Worm (Caenorhabditis elegans) whole organism, young adult: Measurements from ENCODE around the gene puf-5.
A peak's percentile ranks its signal among the peaks of the same experiment; 100 is the strongest.

Experiments used
- F33H1.4 ChIP-seq: fragments of 200-800 bp; sonication (Bioruptor generic); IDR thresholded peaks from 2 replicates; pipeline ENCODE4 v1.3.6; 2022; ENCODE audit warnings: missing genetic modification reagents, missing genetic modification characterization, missing compliant biosample characterization
- F37B4.10 ChIP-seq: fragments of 200-800 bp; sonication (Bioruptor generic); IDR thresholded peaks from 2 replicates; pipeline ENCODE4 v1.3.6; 2022; ENCODE audit warnings: missing genetic modification characterization, missing compliant biosample characterization
- F57C9.4 ChIP-seq: sonication (generic microtip); optimal IDR thresholded peaks from 2 replicates; lab custom pipeline; 2017; ENCODE audit warnings: mild to moderate bottlenecking, missing genetic modification characterization, missing compliant biosample characterization
- T26A5.8 ChIP-seq: sonication (generic microtip); optimal IDR thresholded peaks from 2 replicates; lab custom pipeline; 2016; ENCODE audit warnings: missing genetic modification characterization, missing compliant biosample characterization
- Y53F4B.3 ChIP-seq: fragments of 200-800 bp; sonication (Bioruptor generic); IDR thresholded peaks from 2 replicates; pipeline ENCODE4 v1.3.6; 2022; ENCODE audit warnings: missing genetic modification reagents, missing genetic modification characterization, missing compliant biosample characterization
- Y53G8AR.9 ChIP-seq: fragments of 200-800 bp; sonication (Bioruptor generic); conservative IDR thresholded peaks from 2 replicates; pipeline ENCODE4 v1.3.6; 2022; ENCODE audit warnings: missing genetic modification reagents, missing genetic modification characterization, missing compliant biosample characterization
- aptf-2 ChIP-seq: fragments of 200-800 bp; sonication (Bioruptor generic); conservative IDR thresholded peaks from 2 replicates; pipeline ENCODE4 v1.3.6; 2022; ENCODE audit warnings: missing genetic modification reagents, missing genetic modification characterization, missing compliant biosample characterization
- bed-1 ChIP-seq: fragments of 200-800 bp; sonication (Bioruptor generic); IDR thresholded peaks from 2 replicates; pipeline ENCODE4 v1.3.6; 2022; ENCODE audit warnings: missing genetic modification reagents, missing genetic modification characterization, missing compliant biosample characterization
- cebp-1 ChIP-seq, 2 experiments: fragments of 200-800 bp in 1 of 2; sonication (Bioruptor generic) in 1 of 2; sonication (generic microtip) in 1 of 2; IDR thresholded peaks in 1 of 2; optimal IDR thresholded peaks in 1 of 2; 2 replicates each; pipeline versions ENCODE4 v1.3.6 to Lab custom; 2017 to 2022; ENCODE audit warnings: missing compliant biosample characterization in 2 of 2, missing genetic modification characterization in 2 of 2, mild to moderate bottlenecking in 1 of 2, missing genetic modification reagents in 1 of 2, moderate library complexity in 1 of 2
- chd-7 ChIP-seq: sonication (generic microtip); optimal IDR thresholded peaks from 2 replicates; lab custom pipeline; 2016; ENCODE audit warnings: mild to moderate bottlenecking, missing genetic modification characterization, moderate library complexity, missing compliant biosample characterization
- die-1 ChIP-seq: sonication (generic microtip); optimal IDR thresholded peaks from 2 replicates; lab custom pipeline; 2016; ENCODE audit warnings: missing genotype, mild to moderate bottlenecking, missing genetic modification characterization, missing compliant biosample characterization
- dpff-1 ChIP-seq: sonication (generic microtip); optimal IDR thresholded peaks from 2 replicates; lab custom pipeline; 2017; ENCODE audit warnings: mild to moderate bottlenecking, missing genetic modification characterization, missing compliant biosample characterization
- dpl-1 ChIP-seq: fragments of 150-350 bp; optimal IDR thresholded peaks from 2 replicates; lab custom pipeline; 2014; ENCODE audit warnings: missing biosample characterization, missing genetic modification reagents, missing genetic modification characterization
- hmg-1.2 ChIP-seq: fragments of 200-800 bp; sonication (Bioruptor generic); IDR thresholded peaks from 2 replicates; pipeline ENCODE4 v1.3.6; 2022; ENCODE audit warnings: missing genetic modification reagents, missing genetic modification characterization, missing compliant biosample characterization
- hrde-1 ChIP-seq: sonication (generic microtip); optimal IDR thresholded peaks from 2 replicates; lab custom pipeline; 2016; ENCODE audit warnings: missing genetic modification characterization, mild to moderate bottlenecking, missing compliant biosample characterization, moderate library complexity, missing genotype, missing genetic modification reagents, borderline replicate concordance
- lag-1 ChIP-seq: fragments of 200-800 bp; sonication (Bioruptor generic); IDR thresholded peaks from 2 replicates; pipeline ENCODE4 v1.3.6; 2022; ENCODE audit warnings: missing genetic modification reagents, missing genetic modification characterization, missing compliant biosample characterization
- let-607 ChIP-seq, 2 experiments: fragments of 200-800 bp in 1 of 2; sonication (Bioruptor generic) in 1 of 2; sonication (generic microtip) in 1 of 2; optimal IDR thresholded peaks; 2 replicates each; lab custom pipeline; 2016 to 2018; ENCODE audit warnings: mild to moderate bottlenecking in 2 of 2, missing compliant biosample characterization in 2 of 2, missing genetic modification characterization in 2 of 2, moderate library complexity in 2 of 2, missing genotype in 1 of 2
- lin-26 ChIP-seq: fragments of 200-800 bp; sonication (Bioruptor generic); IDR thresholded peaks from 2 replicates; pipeline ENCODE4 v1.3.6; 2022; ENCODE audit warnings: missing genetic modification reagents, missing genetic modification characterization, missing compliant biosample characterization
- lin-54 ChIP-seq: fragments of 200-800 bp; sonication (Bioruptor generic); optimal IDR thresholded peaks from 2 replicates; lab custom pipeline; 2018; ENCODE audit warnings: mild to moderate bottlenecking, missing genetic modification characterization, missing compliant biosample characterization
- lir-1 ChIP-seq: fragments of 200-800 bp; sonication (Bioruptor generic); conservative IDR thresholded peaks from 2 replicates; pipeline ENCODE4 v1.3.6; 2022; ENCODE audit warnings: missing genetic modification reagents, missing genetic modification characterization, missing compliant biosample characterization
- madf-3 ChIP-seq: fragments of 200-800 bp; sonication (Bioruptor generic); IDR thresholded peaks from 2 replicates; pipeline ENCODE4 v1.3.6; 2022; ENCODE audit warnings: missing genetic modification reagents, missing genetic modification characterization, missing compliant biosample characterization
- mcd-1 ChIP-seq: fragments of 200-800 bp; sonication (Bioruptor generic); IDR thresholded peaks from 2 replicates; pipeline ENCODE4 v1.3.6; 2022; ENCODE audit warnings: missing genetic modification reagents, missing genetic modification characterization, missing compliant biosample characterization
- pha-4 ChIP-seq: fragments of 150-350 bp; sonication (generic microtip); optimal IDR thresholded peaks from 2 replicates; lab custom pipeline; 2014; ENCODE audit warnings: missing biosample characterization, missing genetic modification reagents, missing genetic modification characterization
- repo-1 ChIP-seq: sonication (generic microtip); optimal IDR thresholded peaks from 2 replicates; lab custom pipeline; 2017; ENCODE audit warnings: mild to moderate bottlenecking, missing genetic modification characterization, missing compliant biosample characterization
- snpc-1.3 ChIP-seq: sonication (generic microtip); optimal IDR thresholded peaks from 2 replicates; lab custom pipeline; 2017; ENCODE audit warnings: missing genetic modification characterization, mild to moderate bottlenecking, missing compliant biosample characterization, antibody characterized with exemption, moderate library complexity, missing genotype, missing genetic modification reagents; ENCODE audit not compliant: insufficient read depth
- tbp1 ChIP-seq: fragments of 200-800 bp; sonication (Bioruptor generic); optimal IDR thresholded peaks from 2 replicates; lab custom pipeline; 2018; ENCODE audit warnings: mild to moderate bottlenecking, missing genetic modification characterization, missing compliant biosample characterization
- zim-3 ChIP-seq: sonication (generic microtip); optimal IDR thresholded peaks from 2 replicates; lab custom pipeline; 2017; ENCODE audit warnings: mild to moderate bottlenecking, missing genetic modification characterization, moderate library complexity, missing compliant biosample characterization
- ztf-18 ChIP-seq: sonication (generic microtip); optimal IDR thresholded peaks from 2 replicates; lab custom pipeline; 2016; ENCODE audit warnings: missing genotype, mild to moderate bottlenecking, missing genetic modification characterization, missing compliant biosample characterization
- ztf-22 ChIP-seq: fragments of 200-800 bp; sonication (Bioruptor generic); optimal IDR thresholded peaks from 2 replicates; lab custom pipeline; 2018; ENCODE audit warnings: mild to moderate bottlenecking, missing genetic modification characterization, moderate library complexity, missing compliant biosample characterization

puf-5 gene

DNA sequence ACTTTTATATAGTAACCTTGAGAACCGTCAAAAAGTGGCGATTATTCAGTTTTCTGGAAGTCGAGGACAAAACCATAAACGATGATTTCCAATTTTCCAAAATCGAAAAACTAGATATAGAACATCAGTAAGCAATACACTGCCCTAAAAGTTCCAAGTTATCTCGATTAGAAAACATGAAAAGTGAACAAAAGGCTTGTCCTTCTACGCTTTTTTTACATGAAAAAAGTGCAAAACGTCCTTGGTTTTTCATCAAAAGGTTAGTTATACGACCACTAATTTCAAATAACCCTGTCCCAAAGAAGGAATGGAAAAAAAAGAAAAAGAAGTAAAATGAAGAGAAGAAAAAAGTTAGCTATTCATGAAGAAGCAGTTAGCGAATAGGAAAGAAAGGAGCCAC is 10.6 kb downstream of the puf-5 start:
- TF ChIP-seq F57C9.4 (tag; lab: Kevin White, UChicago): no peak
- no peak for TF ChIP-seq dpl-1
- no peak for TF ChIP-seq repo-1 (tag; lab: Kevin White, UChicago)
- TF ChIP-seq lir-1 (GFP tag; lab: Robert Waterston, UW): no peak

DNA sequence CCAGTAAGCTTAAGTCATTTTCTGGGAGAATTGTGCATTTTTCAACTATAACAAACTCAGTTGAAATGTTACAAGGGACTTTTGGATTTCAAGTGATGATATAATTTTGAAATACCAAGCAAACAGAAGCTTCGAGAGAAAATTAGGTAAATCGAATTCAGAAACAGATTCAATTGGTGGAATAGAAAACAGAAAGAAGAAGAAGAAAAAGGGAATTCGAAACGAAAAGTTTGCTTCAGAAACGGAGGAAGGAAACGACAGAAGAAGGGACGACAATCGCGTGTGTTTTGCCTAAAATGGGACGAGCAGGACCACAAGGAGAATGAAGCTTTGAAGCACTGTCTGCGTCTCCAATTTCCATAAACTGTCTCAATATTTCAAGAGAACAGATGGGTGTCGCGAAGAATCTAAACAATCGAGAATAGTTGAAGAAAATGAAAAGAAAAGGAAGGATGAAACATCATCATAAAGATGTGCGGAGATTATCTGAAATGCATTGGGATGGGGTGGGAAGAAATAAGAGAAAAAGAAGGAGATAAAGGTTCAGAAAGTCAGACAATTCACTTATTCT is 12.4 kb downstream of the puf-5 start:
- TF ChIP-seq dpff-1 (no peak), tbp1 (no peak), Y53F4B.3 (GFP tag; lab: Robert Waterston, UW) (no peak), hrde-1 (tag; lab: Kevin White, UChicago) (no peak), lin-26 (GFP tag; lab: Robert Waterston, UW) (no peak), hmg-1.2 (GFP tag; lab: Robert Waterston, UW) (peak; percentile 39; the same call in 1 of the 2 replicates)

DNA sequence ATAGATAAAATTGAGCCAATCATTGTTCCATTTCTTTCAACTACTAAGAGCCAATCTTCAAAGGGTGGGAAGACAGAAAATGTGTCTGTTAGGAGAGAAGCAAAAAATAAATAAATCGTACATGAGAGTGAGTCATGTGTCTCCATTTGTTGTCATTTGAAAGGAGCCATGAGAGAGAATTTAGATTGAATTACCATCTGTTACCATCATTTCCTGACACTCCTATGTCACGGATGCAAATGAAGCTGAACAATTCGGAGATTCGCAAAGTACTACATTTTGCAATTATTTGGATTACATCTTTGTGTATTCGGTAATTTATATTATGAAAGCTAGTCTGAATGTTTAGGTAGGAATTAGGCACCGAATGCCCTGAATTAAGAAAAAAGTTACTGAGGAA is 13.1 kb downstream of the puf-5 start:
- TF ChIP-seq ztf-22 (GFP tag; lab: Kevin White, UChicago): no peak
- no peak for TF ChIP-seq ztf-18 (tag; lab: Kevin White, UChicago)
- no peak for TF ChIP-seq snpc-1.3
- TF ChIP-seq T26A5.8 (tag; lab: Kevin White, UChicago): no peak

DNA sequence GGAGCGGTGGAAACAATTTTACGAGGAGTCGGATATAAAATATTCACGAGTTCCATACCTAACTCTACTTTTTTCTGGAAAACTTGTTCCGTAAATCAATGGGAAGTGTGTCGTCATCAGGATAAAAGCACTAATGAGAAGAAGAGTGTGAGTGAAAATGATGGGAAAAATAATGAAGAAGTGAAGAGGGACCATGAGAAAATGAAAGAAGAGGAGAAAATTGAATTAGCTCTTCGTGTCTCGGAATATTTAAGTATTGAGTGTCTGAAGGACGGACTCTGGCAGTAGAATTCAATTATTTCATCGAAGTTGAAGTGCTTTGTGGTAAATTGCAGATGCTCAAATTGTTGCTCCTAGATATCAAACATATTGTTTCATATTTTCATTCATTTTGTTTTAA is 13.9 kb downstream of the puf-5 start:
- TF ChIP-seq F33H1.4 (GFP tag; lab: Robert Waterston, UW) (no peak), F37B4.10 (GFP tag; lab: Robert Waterston, UW) (no peak), hmg-1.2 (GFP tag; lab: Robert Waterston, UW) (no peak), bed-1 (GFP tag; lab: Robert Waterston, UW) (no peak), cebp-1 (GFP tag; IDR thresholded peaks at IDR 0.05; lab: Robert Waterston, UW) (no peak), cebp-1 (tag; optimal IDR thresholded peaks at IDR 0.05; lab: Kevin White, UChicago) (no peak), zim-3 (tag; lab: Kevin White, UChicago) (no peak), lin-54 (GFP tag; lab: Kevin White, UChicago) (no peak), tbp1 (no peak), lag-1 (no peak), mcd-1 (GFP tag; lab: Robert Waterston, UW) (no peak), pha-4 (tag; lab: Kevin White, UChicago) (no peak), madf-3 (GFP tag; lab: Robert Waterston, UW) (no peak), let-607 (tag; optimal IDR thresholded peaks at IDR 0.05; lab: Kevin White, UChicago) (no peak), aptf-2 (GFP tag; lab: Robert Waterston, UW) (no peak), chd-7 (tag; lab: Kevin White, UChicago) (no peak)

DNA sequence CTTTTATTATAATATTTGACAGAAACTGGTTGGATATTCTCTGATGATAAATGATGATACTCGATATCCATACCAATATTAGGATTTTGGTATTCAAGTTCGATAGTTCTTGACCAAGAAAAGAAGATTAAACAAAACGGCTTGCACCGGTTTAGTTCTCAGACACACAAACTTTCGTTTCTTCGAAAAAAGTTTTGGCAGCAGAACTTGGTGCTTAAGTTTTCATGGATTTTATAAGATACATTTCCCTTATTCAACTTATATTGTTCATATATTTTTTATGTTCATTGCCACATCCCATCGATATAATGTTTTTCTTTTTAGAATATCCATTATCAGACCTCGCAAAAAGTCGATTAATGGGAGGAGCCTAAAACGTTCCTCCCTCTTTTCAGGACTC is 15.3 kb downstream of the puf-5 start, which contains the start of gene aptf-4:
Gene aptf-4, plus strand, starts transcription at position 301 of the 400 bp plus-strand sequence.
- TF ChIP-seq Y53G8AR.9 (GFP tag; lab: Robert Waterston, UW) (no peak), die-1 (tag; lab: Kevin White, UChicago) (no peak)
